Worm (Caenorhabditis elegans): ENCODE results near the gene Y57G7A.3.

ce11 chrII:1236003-1236402, 49.6 kb upstream of the Y57G7A.3 start:
- TF ChIP-seq zag-1 (tag; optimal IDR thresholded peaks at IDR 0.05), result no peak
- TF ChIP-seq R02D3.7 (tag; optimal IDR thresholded peaks at IDR 0.05), result no peak
- no peak for TF ChIP-seq skn-1 (tag; optimal IDR thresholded peaks at IDR 0.05)

All from whole organism, L4 larva.